Worm (Caenorhabditis elegans): ENCODE measurements around the gene cal-5.

Gene cal-5

ce11 chrX:5075538-5075937 is 2.2 kb downstream of the cal-5 start:
- TF ChIP-seq T22C8.4 (GFP tag; IDR thresholded peaks at IDR 0.05), result no peak
- no peak for TF ChIP-seq klf-2 (GFP tag; conservative IDR thresholded peaks at IDR 0.05)
- TF ChIP-seq med-1 (GFP tag; optimal IDR thresholded peaks at IDR 0.05; ENCODE audit: insufficient read depth), result no peak
- no peak for TF ChIP-seq ref-1 (GFP tag; conservative IDR thresholded peaks at IDR 0.05)
- TF ChIP-seq flt-1 (GFP tag; IDR thresholded peaks at IDR 0.05), result no peak
- no peak for TF ChIP-seq ztf-23 (GFP tag; IDR thresholded peaks at IDR 0.05)
- TF ChIP-seq tab-1 (GFP tag; IDR thresholded peaks at IDR 0.05), result no peak
- no peak for TF ChIP-seq ztf-29 (GFP tag; IDR thresholded peaks at IDR 0.05)

ce11 chrX:5073895-5074294 is 3.9 kb downstream of the cal-5 start:
- TF ChIP-seq ztf-23 (GFP tag; IDR thresholded peaks at IDR 0.05) (no peak), med-1 (GFP tag; optimal IDR thresholded peaks at IDR 0.05; ENCODE audit: insufficient read depth) (no peak), klf-2 (GFP tag; conservative IDR thresholded peaks at IDR 0.05) (no peak), tab-1 (GFP tag; IDR thresholded peaks at IDR 0.05) (no peak), T22C8.4 (GFP tag; IDR thresholded peaks at IDR 0.05) (no peak)

DNA sequence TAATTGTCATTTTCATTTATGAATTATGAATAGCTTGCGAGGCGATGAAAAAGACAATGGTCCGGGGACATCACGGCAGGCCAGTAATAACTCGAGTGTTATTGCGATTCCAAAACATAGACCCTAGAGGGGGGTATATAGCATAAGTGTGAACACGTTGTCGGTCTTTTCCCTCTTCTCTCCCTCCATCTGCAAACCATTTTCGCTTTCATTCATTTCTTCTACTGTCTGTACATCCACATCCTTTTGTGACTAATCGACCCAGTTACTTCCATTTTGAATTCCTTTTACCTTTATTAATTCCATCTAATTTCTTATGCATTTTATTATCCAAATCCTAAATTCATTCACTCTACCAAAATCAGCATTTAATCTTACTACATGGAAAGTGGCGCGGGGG is 6.7 kb downstream of the cal-5 start:
- TF ChIP-seq cog-1 (tag; optimal IDR thresholded peaks at IDR 0.05) (peak; percentile 14), T22C8.4 (GFP tag; IDR thresholded peaks at IDR 0.05) (no peak), flt-1 (GFP tag; IDR thresholded peaks at IDR 0.05) (no peak)

DNA sequence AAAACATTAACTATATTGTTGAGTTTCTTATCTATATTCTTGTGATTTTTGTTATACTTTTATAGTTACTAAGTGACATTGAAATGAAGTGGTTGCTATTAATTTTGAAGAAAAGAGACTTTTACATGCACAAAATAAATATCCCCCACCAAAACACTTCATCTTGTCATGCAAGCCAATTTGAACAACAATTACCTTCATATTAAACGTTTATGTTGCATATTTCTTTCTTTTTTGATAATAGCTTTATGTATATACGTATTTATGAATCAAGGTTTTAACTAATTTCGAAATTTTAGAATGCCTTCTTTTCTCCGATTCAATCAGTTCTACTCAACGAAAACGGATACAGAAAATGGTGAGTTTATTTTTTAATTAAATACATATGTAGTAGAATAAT is 10.0 kb downstream of the cal-5 start, which contains the start of gene clc-7:
Gene clc-7 (plus strand): TSS at position 301 of the 400 bp plus-strand sequence.
- TF ChIP-seq klf-2 (GFP tag; conservative IDR thresholded peaks at IDR 0.05), result no peak
- TF ChIP-seq flt-1 (GFP tag; IDR thresholded peaks at IDR 0.05), result no peak

- TF ChIP-seq tab-1 (GFP tag; IDR thresholded peaks at IDR 0.05), result no peak
- no peak for TF ChIP-seq klf-2 (GFP tag; conservative IDR thresholded peaks at IDR 0.05)
- no peak for TF ChIP-seq T22C8.4 (GFP tag; IDR thresholded peaks at IDR 0.05)
- TF ChIP-seq flt-1 (GFP tag; IDR thresholded peaks at IDR 0.05), result no peak
- no peak for TF ChIP-seq med-1 (GFP tag; optimal IDR thresholded peaks at IDR 0.05; ENCODE audit: insufficient read depth)
- no peak for TF ChIP-seq ref-1 (GFP tag; conservative IDR thresholded peaks at IDR 0.05)
- no peak for TF ChIP-seq cog-1 (tag; optimal IDR thresholded peaks at IDR 0.05)
- TF ChIP-seq ztf-23 (GFP tag; IDR thresholded peaks at IDR 0.05), result no peak
- no peak for TF ChIP-seq ztf-29 (GFP tag; IDR thresholded peaks at IDR 0.05)
Measured at ce11 chrX:5066570-5066969, 11.2 kb downstream of the cal-5 start.

- TF ChIP-seq med-1 (GFP tag; optimal IDR thresholded peaks at IDR 0.05; ENCODE audit: insufficient read depth) (no peak), ztf-29 (GFP tag; IDR thresholded peaks at IDR 0.05) (no peak), cog-1 (tag; optimal IDR thresholded peaks at IDR 0.05) (peak; percentile 7), T22C8.4 (GFP tag; IDR thresholded peaks at IDR 0.05) (no peak), klf-2 (GFP tag; conservative IDR thresholded peaks at IDR 0.05) (no peak), ref-1 (GFP tag; conservative IDR thresholded peaks at IDR 0.05) (no peak), flt-1 (GFP tag; IDR thresholded peaks at IDR 0.05) (peak; percentile 58; the same call in 1 of the 2 replicates), tab-1 (GFP tag; IDR thresholded peaks at IDR 0.05) (0 out of 2 replicates have a peak, but pooled peaks have one; percentile 56), ztf-23 (GFP tag; IDR thresholded peaks at IDR 0.05) (0 out of 2 replicates have a peak, but pooled peaks have one; percentile 9)
Measured at ce11 chrX:5063750-5064652, 13.8 kb downstream of the cal-5 start, which contains the start of gene C24H10.2. Gene C24H10.2, plus strand, starts transcription at chrX:5064602.

- TF ChIP-seq ref-1 (GFP tag; conservative IDR thresholded peaks at IDR 0.05) (no peak), flt-1 (GFP tag; IDR thresholded peaks at IDR 0.05) (no peak), tab-1 (GFP tag; IDR thresholded peaks at IDR 0.05) (no peak)
Measured at ce11 chrX:5061763-5062162, 16.0 kb downstream of the cal-5 start.

- TF ChIP-seq T22C8.4 (GFP tag; IDR thresholded peaks at IDR 0.05), result no peak
- TF ChIP-seq cog-1 (tag; optimal IDR thresholded peaks at IDR 0.05), result no peak
- TF ChIP-seq klf-2 (GFP tag; conservative IDR thresholded peaks at IDR 0.05), result no peak
- no peak for TF ChIP-seq flt-1 (GFP tag; IDR thresholded peaks at IDR 0.05)
- TF ChIP-seq med-1 (GFP tag; optimal IDR thresholded peaks at IDR 0.05; ENCODE audit: insufficient read depth), result no peak
- no peak for TF ChIP-seq ref-1 (GFP tag; conservative IDR thresholded peaks at IDR 0.05)
- no peak for TF ChIP-seq ztf-23 (GFP tag; IDR thresholded peaks at IDR 0.05)
- TF ChIP-seq tab-1 (GFP tag; IDR thresholded peaks at IDR 0.05), result no peak
- TF ChIP-seq ztf-29 (GFP tag; IDR thresholded peaks at IDR 0.05), result no peak
Measured at ce11 chrX:5060756-5061155, 17.0 kb downstream of the cal-5 start, which contains the start of gene C24H10.3. Gene C24H10.3, plus strand, starts transcription at chrX:5061056.

- TF ChIP-seq tab-1 (GFP tag; IDR thresholded peaks at IDR 0.05), result no peak
Measured at ce11 chrX:5059163-5059562, 18.6 kb downstream of the cal-5 start, which contains the start of gene C24H10.4. Gene C24H10.4, minus strand, starts transcription at chrX:5059263.

DNA sequence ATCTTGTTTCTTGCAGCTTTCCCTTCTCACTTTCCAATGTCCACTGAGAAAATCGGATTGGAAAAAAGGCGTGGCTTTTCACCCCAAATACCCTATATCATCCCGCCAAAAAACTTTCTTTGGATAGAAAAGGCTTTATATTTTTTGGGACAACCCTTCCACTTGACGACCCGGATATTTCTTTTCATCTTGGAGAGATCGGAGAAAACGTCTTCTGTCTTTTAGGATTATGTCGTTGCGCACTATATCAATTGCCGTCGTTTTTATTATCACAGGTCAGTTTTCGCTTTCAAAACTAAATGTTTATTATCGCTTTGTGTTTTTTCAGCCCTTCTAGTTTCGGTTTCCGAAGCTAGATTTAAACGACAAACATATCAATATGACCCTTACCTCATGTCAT is 33.9 kb downstream of the cal-5 start, which contains the start of gene Y64H9A.2:
Gene Y64H9A.2 (plus strand): TSS at position 90 of the 400 bp plus-strand sequence.
- TF ChIP-seq klf-2 (GFP tag; conservative IDR thresholded peaks at IDR 0.05) (no peak), flt-1 (GFP tag; IDR thresholded peaks at IDR 0.05) (no peak)

ce11 chrX:5040038-5040437 is 37.7 kb downstream of the cal-5 start:
- TF ChIP-seq flt-1 (GFP tag; IDR thresholded peaks at IDR 0.05) (no peak), T22C8.4 (GFP tag; IDR thresholded peaks at IDR 0.05) (no peak), ref-1 (GFP tag; conservative IDR thresholded peaks at IDR 0.05) (no peak)
